Worm (Caenorhabditis elegans) whole organism, L1 larva: Measurements from ENCODE around the gene nhr-44.

Source experiments
- C04F5.9 ChIP-seq: sonication (generic microtip); optimal IDR thresholded peaks from 2 replicates; lab custom pipeline; 2016; ENCODE audit warnings: missing genetic modification characterization, missing compliant biosample characterization
- F16B12.6 ChIP-seq: fragments of 150-350 bp; optimal IDR thresholded peaks from 2 replicates; lab custom pipeline; 2014; ENCODE audit warnings: missing biosample characterization, missing genetic modification characterization
- Y116A8C.19 ChIP-seq: sonication (generic microtip); optimal IDR thresholded peaks from 2 replicates; lab custom pipeline; 2016; ENCODE audit warnings: missing compliant biosample characterization, missing genetic modification characterization, borderline replicate concordance
- alr-1 ChIP-seq: fragments of 200-800 bp; sonication (Bioruptor generic); optimal IDR thresholded peaks from 2 replicates; lab custom pipeline; 2018; ENCODE audit warnings: borderline replicate concordance, mild to moderate bottlenecking, missing genetic modification characterization, missing compliant biosample characterization
- ama-1 ChIP-seq: fragments of 150-350 bp; optimal IDR thresholded peaks from 2 replicates; lab custom pipeline; 2014
- blmp-1 ChIP-seq: fragments of 150-350 bp; optimal IDR thresholded peaks from 2 replicates; lab custom pipeline; 2014; ENCODE audit warnings: missing biosample characterization, missing genetic modification characterization
- ceh-63 ChIP-seq: fragments of 200-800 bp; sonication (Bioruptor generic); optimal IDR thresholded peaks from 2 replicates; lab custom pipeline; 2018; ENCODE audit warnings: mild to moderate bottlenecking, missing genetic modification characterization, missing compliant biosample characterization
- ceh-8 ChIP-seq: fragments of 200-800 bp; sonication (Bioruptor generic); optimal IDR thresholded peaks from 2 replicates; lab custom pipeline; 2018; ENCODE audit warnings: mild to moderate bottlenecking, missing genetic modification characterization, moderate library complexity, missing compliant biosample characterization
- ceh-82 ChIP-seq, 3 experiments: fragments of 150-350 bp in 1 of 3; sonication (generic microtip) in 2 of 3; optimal IDR thresholded peaks; 2 replicates each; lab custom pipeline; 2014 to 2017; ENCODE audit warnings: missing biosample characterization in 3 of 3, missing genetic modification characterization in 3 of 3
- ceh-90 ChIP-seq: sonication (generic microtip); optimal IDR thresholded peaks from 2 replicates; lab custom pipeline; 2016; ENCODE audit warnings: missing genetic modification characterization, missing compliant biosample characterization
- ces-1 ChIP-seq: fragments of 150-350 bp; optimal IDR thresholded peaks from 2 replicates; lab custom pipeline; 2014; ENCODE audit warnings: missing biosample characterization, missing genetic modification reagents, missing genetic modification characterization
- dpl-1 ChIP-seq, 3 experiments: fragments of 150-350 bp in 2 of 3; sonication (generic microtip) in 1 of 3; optimal IDR thresholded peaks; 2 replicates each; lab custom pipeline; 2014 to 2017; ENCODE audit warnings: missing biosample characterization in 3 of 3, missing genetic modification characterization in 3 of 3, missing genetic modification reagents in 3 of 3
- dsc-1 ChIP-seq: sonication (generic microtip); optimal IDR thresholded peaks from 2 replicates; lab custom pipeline; 2016; ENCODE audit warnings: mild to moderate bottlenecking, missing genetic modification characterization, missing compliant biosample characterization
- efl-3 ChIP-seq: fragments of 200-800 bp; sonication (Bioruptor generic); optimal IDR thresholded peaks from 2 replicates; lab custom pipeline; 2018; ENCODE audit warnings: mild to moderate bottlenecking, missing genetic modification characterization, missing compliant biosample characterization
- egl-27 ChIP-seq, 2 experiments: fragments of 150-350 bp in 1 of 2; sonication (generic microtip); optimal IDR thresholded peaks; 3 replicates each; lab custom pipeline; 2017 to 2018; ENCODE audit warnings: missing biosample characterization in 2 of 2, missing genetic modification characterization in 2 of 2, missing genetic modification reagents in 2 of 2
- elt-2 ChIP-seq: sonication (generic microtip); optimal IDR thresholded peaks from 2 replicates; lab custom pipeline; 2016; ENCODE audit warnings: missing genetic modification characterization, mild to moderate bottlenecking, inconsistent platforms, missing compliant biosample characterization, missing genetic modification reagents
- elt-3 ChIP-seq, 6 experiments: fragments of 150-350 bp in 1 of 6; sonication (generic microtip); optimal IDR thresholded peaks; 2 replicates each; lab custom pipeline; 2017 to 2018; ENCODE audit warnings: missing biosample characterization in 6 of 6, missing genetic modification characterization in 6 of 6, inconsistent platforms in 1 of 6
- fkh-10 ChIP-seq: sonication (generic microtip); optimal IDR thresholded peaks from 2 replicates; lab custom pipeline; 2017; ENCODE audit warnings: missing biosample characterization, missing genetic modification reagents, missing genetic modification characterization
- fos-1 ChIP-seq: fragments of 150-350 bp; optimal IDR thresholded peaks from 2 replicates; lab custom pipeline; 2014; ENCODE audit warnings: missing biosample characterization, missing genetic modification characterization
- hpl-2 ChIP-seq: fragments of 150-350 bp; optimal IDR thresholded peaks from 2 replicates; lab custom pipeline; 2014; ENCODE audit warnings: missing biosample characterization, missing genetic modification reagents, missing genetic modification characterization
- irx-1 ChIP-seq: sonication (generic microtip); optimal IDR thresholded peaks from 2 replicates; lab custom pipeline; 2016; ENCODE audit warnings: missing genetic modification characterization, missing compliant biosample characterization
- isw-1 ChIP-seq: fragments of 200-800 bp; sonication (Bioruptor generic); IDR thresholded peaks from 2 replicates; pipeline ENCODE4 v1.3.6; 2022; ENCODE audit warnings: missing genetic modification characterization, missing compliant biosample characterization
- lin-14 ChIP-seq: fragments of 200-800 bp; sonication (Bioruptor generic); optimal IDR thresholded peaks from 2 replicates; lab custom pipeline; 2018; ENCODE audit warnings: mild to moderate bottlenecking, missing genetic modification characterization, moderate library complexity, missing compliant biosample characterization
- lin-35 ChIP-seq, 2 experiments: fragments of 150-350 bp; optimal IDR thresholded peaks; 2 replicates each; lab custom pipeline; 2014; ENCODE audit warnings: missing biosample characterization in 2 of 2, missing genetic modification characterization in 2 of 2, missing genetic modification reagents in 2 of 2
- lin-39 ChIP-seq: fragments of 150-350 bp; optimal IDR thresholded peaks from 2 replicates; lab custom pipeline; 2014; ENCODE audit warnings: missing biosample characterization, missing genetic modification reagents, missing genetic modification characterization
- lsy-2 ChIP-seq, 2 experiments: fragments of 150-350 bp; optimal IDR thresholded peaks; 2 replicates each; lab custom pipeline; 2014; ENCODE audit warnings: missing biosample characterization in 2 of 2, missing genetic modification characterization in 2 of 2
- mdl-1 ChIP-seq, 2 experiments: fragments of 150-350 bp; optimal IDR thresholded peaks; 2 replicates each; lab custom pipeline; 2014 to 2017; ENCODE audit warnings: missing biosample characterization in 2 of 2, missing genetic modification characterization in 2 of 2, inconsistent platforms in 1 of 2
- mef-2 ChIP-seq: fragments of 150-350 bp; optimal IDR thresholded peaks from 2 replicates; lab custom pipeline; 2014; ENCODE audit warnings: missing biosample characterization, missing genetic modification characterization
- mep-1 ChIP-seq: fragments of 150-350 bp; optimal IDR thresholded peaks from 2 replicates; lab custom pipeline; 2014; ENCODE audit warnings: missing biosample characterization, missing genetic modification characterization
- nhr-12 ChIP-seq: sonication (generic microtip); optimal IDR thresholded peaks from 2 replicates; lab custom pipeline; 2017; ENCODE audit warnings: missing biosample characterization, missing genetic modification characterization
- nhr-19 ChIP-seq: fragments of 200-800 bp; sonication (Bioruptor generic); conservative IDR thresholded peaks from 2 replicates; pipeline ENCODE4 v1.3.6; 2022; ENCODE audit warnings: missing genetic modification characterization, missing compliant biosample characterization
- nhr-20 ChIP-seq: sonication (generic microtip); optimal IDR thresholded peaks from 2 replicates; lab custom pipeline; 2016; ENCODE audit warnings: mild to moderate bottlenecking, missing genetic modification characterization, missing compliant biosample characterization
- nhr-28 ChIP-seq: fragments of 150-350 bp; optimal IDR thresholded peaks from 2 replicates; lab custom pipeline; 2014; ENCODE audit warnings: missing biosample characterization, missing genetic modification characterization
- nhr-47 ChIP-seq: sonication (generic microtip); optimal IDR thresholded peaks from 2 replicates; lab custom pipeline; 2016; ENCODE audit warnings: mild to moderate bottlenecking, missing genetic modification characterization, moderate library complexity, missing compliant biosample characterization
- nhr-85 ChIP-seq: sonication (generic microtip); peaks from one replicate; lab custom pipeline; 2016; ENCODE audit warnings: missing genetic modification characterization, inconsistent platforms, missing compliant biosample characterization
- pag-3 ChIP-seq: sonication (generic microtip); optimal IDR thresholded peaks from 2 replicates; lab custom pipeline; 2017; ENCODE audit warnings: missing genetic modification characterization, mild to moderate bottlenecking, missing compliant biosample characterization, antibody characterized with exemption, borderline replicate concordance; ENCODE audit not compliant: insufficient read depth
- pax-3 ChIP-seq: fragments of 200-800 bp; sonication (Bioruptor generic); optimal IDR thresholded peaks from 2 replicates; lab custom pipeline; 2018; ENCODE audit warnings: mild to moderate bottlenecking, missing genetic modification characterization, moderate library complexity, missing compliant biosample characterization
- pqm-1 ChIP-seq: sonication (generic microtip); optimal IDR thresholded peaks from 3 replicates; lab custom pipeline; 2017; ENCODE audit warnings: missing biosample characterization, missing genetic modification characterization
- snpc-4 ChIP-seq: fragments of 150-350 bp; optimal IDR thresholded peaks from 2 replicates; lab custom pipeline; 2014; ENCODE audit warnings: missing biosample characterization, missing genetic modification characterization
- snu-23 ChIP-seq: sonication (generic microtip); optimal IDR thresholded peaks from 2 replicates; lab custom pipeline; 2016; ENCODE audit warnings: missing genetic modification characterization, missing compliant biosample characterization
- sup-37 ChIP-seq: fragments of 200-800 bp; sonication (Bioruptor generic); optimal IDR thresholded peaks from 2 replicates; lab custom pipeline; 2018; ENCODE audit warnings: mild to moderate bottlenecking, missing genetic modification characterization, missing compliant biosample characterization
- swsn-7 ChIP-seq: sonication (generic microtip); optimal IDR thresholded peaks from 2 replicates; lab custom pipeline; 2016; ENCODE audit warnings: missing genetic modification characterization, missing compliant biosample characterization
- unc-62 ChIP-seq: fragments of 150-350 bp; optimal IDR thresholded peaks from 2 replicates; lab custom pipeline; 2014; ENCODE audit warnings: missing biosample characterization, missing genetic modification reagents, missing genetic modification characterization
- zip-4 ChIP-seq: fragments of 200-800 bp; sonication (Bioruptor generic); optimal IDR thresholded peaks from 2 replicates; lab custom pipeline; 2018; ENCODE audit warnings: mild to moderate bottlenecking, missing genetic modification characterization, moderate library complexity, missing compliant biosample characterization
- ztf-4 ChIP-seq: fragments of 150-350 bp; optimal IDR thresholded peaks from 2 replicates; lab custom pipeline; 2014; ENCODE audit warnings: missing biosample characterization, missing genetic modification characterization

The nhr-44 gene

ce11 chrV:8939424-8940065 is 24.4 kb downstream of the nhr-44 start (continued):
- no peak for TF ChIP-seq isw-1
- no peak for TF ChIP-seq ces-1 (GFP tag; lab: Kevin White, UChicago)
- no peak for TF ChIP-seq lin-39 (tag; lab: Kevin White, UChicago)
- peak; percentile 17 for TF ChIP-seq blmp-1 (tag; lab: Kevin White, UChicago)
- peak; percentile 48 for TF ChIP-seq nhr-20 (tag; lab: Kevin White, UChicago)
- TF ChIP-seq elt-3 (tag; optimal IDR thresholded peaks at IDR 0.05; lab: Kevin White, UChicago), result peak in 1 of 6 experiments; percentile 20
- TF ChIP-seq sup-37 (GFP tag; lab: Kevin White, UChicago), result no peak
- TF ChIP-seq nhr-47 (tag; lab: Kevin White, UChicago), result no peak
- no peak for TF ChIP-seq pag-3 (tag; lab: Kevin White, UChicago)
- TF ChIP-seq pqm-1 (tag; lab: Kevin White, UChicago), result no peak
- TF ChIP-seq zip-4 (GFP tag; lab: Kevin White, UChicago), result no peak
- TF ChIP-seq mef-2 (tag; lab: Kevin White, UChicago), result no peak
- TF ChIP-seq lsy-2 (tag; optimal IDR thresholded peaks at IDR 0.05; lab: Kevin White, UChicago), result peak in 1 of 2 experiments; percentile 28
- TF ChIP-seq nhr-19 (GFP tag; lab: Robert Waterston, UW), result peak; percentile 51
- TF ChIP-seq ceh-63 (GFP tag; lab: Kevin White, UChicago), result no peak
- no peak for TF ChIP-seq Y116A8C.19 (tag; lab: Kevin White, UChicago)
- TF ChIP-seq snpc-4 (tag; lab: Kevin White, UChicago), result no peak
- TF ChIP-seq pax-3 (tag; lab: Kevin White, UChicago), result no peak
- no peak for TF ChIP-seq ceh-8
- no peak for TF ChIP-seq dsc-1
- no peak for TF ChIP-seq nhr-12 (tag; lab: Kevin White, UChicago)
- TF ChIP-seq hpl-2, result no peak
- TF ChIP-seq lin-35 (GFP tag; optimal IDR thresholded peaks at IDR 0.05; lab: Kevin White, UChicago), result no peak
- peak; percentile 72 for TF ChIP-seq mep-1 (tag; lab: Kevin White, UChicago)
- no peak for TF ChIP-seq unc-62
- no peak for TF ChIP-seq C04F5.9 (tag; lab: Kevin White, UChicago)
- TF ChIP-seq swsn-7 (tag; lab: Kevin White, UChicago), result peak; percentile 32
- no peak for TF ChIP-seq irx-1 (tag; lab: Kevin White, UChicago)
- TF ChIP-seq elt-2 (tag; lab: Kevin White, UChicago), result no peak
- TF ChIP-seq fos-1 (tag; lab: Kevin White, UChicago), result no peak
- TF ChIP-seq egl-27 (tag; optimal IDR thresholded peaks at IDR 0.05; lab: Kevin White, UChicago), result no peak
- TF ChIP-seq fkh-10 (GFP tag; lab: Kevin White, UChicago), result no peak
- TF ChIP-seq alr-1, result no peak
- TF ChIP-seq ztf-4 (tag; lab: Kevin White, UChicago), result no peak
- no peak for TF ChIP-seq ceh-82 (tag; optimal IDR thresholded peaks at IDR 0.05; lab: Kevin White, UChicago)
- no peak for TF ChIP-seq nhr-28 (tag; lab: Kevin White, UChicago)
- no peak for TF ChIP-seq F16B12.6 (tag; lab: Kevin White, UChicago)
- TF ChIP-seq lin-14 (GFP tag; lab: Kevin White, UChicago), result no peak
- peak; percentile 65 for TF ChIP-seq nhr-85 (tag; lab: Kevin White, UChicago)
- peak; percentile 62 for TF ChIP-seq snu-23
- TF ChIP-seq efl-3 (GFP tag; lab: Kevin White, UChicago), result no peak
- peak; percentile 93 for TF ChIP-seq ama-1 (lab: Kevin White, UChicago)
- TF ChIP-seq ceh-90 (tag; lab: Kevin White, UChicago), result no peak
- no peak for TF ChIP-seq dpl-1 (GFP tag; optimal IDR thresholded peaks at IDR 0.05; lab: Kevin White, UChicago)
- no peak for TF ChIP-seq mdl-1 (tag; optimal IDR thresholded peaks at IDR 0.05; lab: Kevin White, UChicago)
